Fruit fly (Drosophila melanogaster) whole organism, embryonic: ENCODE measurements around the gene Oatp33Eb.

ENCODE experiments used
- Atf-2 ChIP-seq: fragments of 200-800 bp; sonication (Bioruptor generic); optimal IDR thresholded peaks from 2 replicates; lab custom pipeline; 2016; ENCODE audit warnings: missing biosample characterization, missing genetic modification characterization
- CG10979 ChIP-seq: fragments of 200-800 bp; sonication (Bioruptor generic); optimal IDR thresholded peaks from 2 replicates; lab custom pipeline; 2018; ENCODE audit warnings: missing biosample characterization, mild to moderate bottlenecking, missing genetic modification characterization, moderate library complexity
- CG11696 ChIP-seq: fragments of 200-800 bp; sonication (Bioruptor generic); IDR thresholded peaks from 2 replicates; pipeline ENCODE4 v1.3.6; 2022; ENCODE audit warnings: missing biosample characterization, missing genetic modification characterization
- CG12769 ChIP-seq: fragments of 200-800 bp; sonication (Bioruptor generic); optimal IDR thresholded peaks from 2 replicates; lab custom pipeline; 2019; ENCODE audit warnings: missing biosample characterization, mild to moderate bottlenecking, missing genetic modification characterization, moderate library complexity
- CG13296 ChIP-seq: fragments of 200-800 bp; sonication (Bioruptor generic); optimal IDR thresholded peaks from 3 replicates; lab custom pipeline; 2018; ENCODE audit warnings: missing biosample characterization, mild to moderate bottlenecking, missing genetic modification characterization
- CG1832 ChIP-seq: fragments of 200-800 bp; sonication (Bioruptor generic); optimal IDR thresholded peaks from 2 replicates; lab custom pipeline; 2017; ENCODE audit warnings: missing biosample characterization, mild to moderate bottlenecking, missing genetic modification characterization, inconsistent platforms
- CG2116 ChIP-seq: fragments of 200-800 bp; sonication (Bioruptor generic); optimal IDR thresholded peaks from 3 replicates; lab custom pipeline; 2018; ENCODE audit warnings: missing biosample characterization, mild to moderate bottlenecking, missing genetic modification characterization
- CG30431 ChIP-seq: fragments of 200-800 bp; sonication (Bioruptor generic); optimal IDR thresholded peaks from 2 replicates; lab custom pipeline; 2017; ENCODE audit warnings: missing biosample characterization, missing genetic modification characterization
- CG31441 ChIP-seq: fragments of 200-800 bp; sonication (Bioruptor generic); IDR thresholded peaks from 2 replicates; pipeline ENCODE4 v1.3.6; 2022; ENCODE audit warnings: missing biosample characterization, missing genetic modification characterization
- CG3281 ChIP-seq: fragments of 200-800 bp; sonication (Bioruptor generic); optimal IDR thresholded peaks from 3 replicates; lab custom pipeline; 2017; ENCODE audit warnings: missing biosample characterization, mild to moderate bottlenecking, missing genetic modification characterization
- CG34224 ChIP-seq: fragments of 200-800 bp; sonication (Bioruptor generic); IDR thresholded peaks from 3 replicates; pipeline ENCODE4 v1.3.6; 2022; ENCODE audit warnings: missing biosample characterization, missing genetic modification characterization; ENCODE audit not compliant: partially characterized antibody
- CG34376 ChIP-seq: fragments of 200-800 bp; sonication (Bioruptor generic); optimal IDR thresholded peaks from 2 replicates; lab custom pipeline; 2018; ENCODE audit warnings: missing biosample characterization, mild to moderate bottlenecking, missing genetic modification characterization
- CG3726 ChIP-seq: fragments of 200-800 bp; sonication (Bioruptor generic); IDR thresholded peaks from 3 replicates; pipeline ENCODE4, ENCODE4 v1.3.6; 2022; ENCODE audit warnings: missing biosample characterization, missing genetic modification characterization
- CG3995 ChIP-seq: fragments of 200-800 bp; sonication (Bioruptor generic); optimal IDR thresholded peaks from 3 replicates; lab custom pipeline; 2016; ENCODE audit warnings: missing biosample characterization, missing genetic modification characterization
- CG4854 ChIP-seq: fragments of 200-800 bp; sonication (Bioruptor generic); optimal IDR thresholded peaks from 2 replicates; lab custom pipeline; 2016; ENCODE audit warnings: missing biosample characterization, missing genetic modification characterization, inconsistent platforms
- CG6689 ChIP-seq: fragments of 200-800 bp; sonication (Bioruptor generic); IDR thresholded peaks from 2 replicates; pipeline ENCODE4 v1.3.6; 2022; ENCODE audit warnings: missing biosample characterization, missing genetic modification characterization
- CG7987 ChIP-seq: fragments of 200-800 bp; sonication (Bioruptor generic); optimal IDR thresholded peaks from 2 replicates; lab custom pipeline; 2018; ENCODE audit warnings: missing biosample characterization, mild to moderate bottlenecking, missing genetic modification characterization, moderate library complexity
- CG8089 ChIP-seq: fragments of 200-800 bp; sonication (Bioruptor generic); optimal IDR thresholded peaks from 3 replicates; lab custom pipeline; 2016; ENCODE audit warnings: missing biosample characterization, missing genetic modification characterization
- CG8388 ChIP-seq: fragments of 200-800 bp; sonication (Bioruptor generic); optimal IDR thresholded peaks from 2 replicates; lab custom pipeline; 2019; ENCODE audit warnings: missing biosample characterization, mild to moderate bottlenecking, missing genetic modification characterization, moderate library complexity
- CG9609 ChIP-seq: fragments of 200-800 bp; sonication (Bioruptor generic); optimal IDR thresholded peaks from 3 replicates; lab custom pipeline; 2016; ENCODE audit warnings: missing biosample characterization, missing genetic modification characterization
- Dek ChIP-seq: fragments of 200-800 bp; sonication (Bioruptor generic); optimal IDR thresholded peaks from 3 replicates; lab custom pipeline; 2019; ENCODE audit warnings: missing biosample characterization, mild to moderate bottlenecking, missing genetic modification characterization, moderate library complexity
- ERR ChIP-seq: fragments of 200-800 bp; sonication (Bioruptor generic); optimal IDR thresholded peaks from 2 replicates; lab custom pipeline; 2016; ENCODE audit warnings: missing biosample characterization, missing genetic modification characterization
- Ets97D ChIP-seq: fragments of 200-800 bp; sonication (Bioruptor generic); optimal IDR thresholded peaks from 3 replicates; lab custom pipeline; 2016; ENCODE audit warnings: missing biosample characterization, missing genetic modification characterization
- Hr3 ChIP-seq: fragments of 200-800 bp; sonication (Bioruptor generic); optimal IDR thresholded peaks from 3 replicates; lab custom pipeline; 2016; ENCODE audit warnings: missing biosample characterization, missing genetic modification characterization
- NFAT ChIP-seq: fragments of 200-800 bp; sonication (Bioruptor generic); IDR thresholded peaks from 2 replicates; pipeline ENCODE4 v1.3.6; 2022; ENCODE audit warnings: missing biosample characterization, missing genetic modification characterization
- Neu2 ChIP-seq: fragments of 200-800 bp; sonication (Bioruptor generic); optimal IDR thresholded peaks from 3 replicates; lab custom pipeline; 2016; ENCODE audit warnings: missing biosample characterization, missing genetic modification characterization, borderline replicate concordance
- Nf-YB ChIP-seq: fragments of 200-800 bp; sonication (Bioruptor generic); optimal IDR thresholded peaks from 3 replicates; lab custom pipeline; 2019; ENCODE audit warnings: missing biosample characterization, mild to moderate bottlenecking, missing genetic modification characterization, moderate library complexity
- Opbp ChIP-seq: fragments of 200-800 bp; sonication (Bioruptor generic); IDR thresholded peaks from 3 replicates; pipeline ENCODE4 v1.3.6; 2022; ENCODE audit warnings: missing biosample characterization, missing genetic modification characterization; ENCODE audit not compliant: partially characterized antibody
- Ravus ChIP-seq: fragments of 200-800 bp; sonication (Bioruptor generic); IDR thresholded peaks from 2 replicates; pipeline ENCODE4 v1.3.6; 2022; ENCODE audit warnings: missing biosample characterization, missing genetic modification characterization
- Six4 ChIP-seq: fragments of 200-800 bp; sonication (Bioruptor generic); optimal IDR thresholded peaks from 2 replicates; lab custom pipeline; 2016; ENCODE audit warnings: missing biosample characterization, missing genetic modification characterization
- Sry-δ ChIP-seq: fragments of 200-800 bp; sonication (Bioruptor generic); optimal IDR thresholded peaks from 2 replicates; lab custom pipeline; 2016; ENCODE audit warnings: missing biosample characterization, missing genetic modification characterization
- Xbp1 ChIP-seq: fragments of 200-800 bp; sonication (Bioruptor generic); optimal IDR thresholded peaks from 3 replicates; lab custom pipeline; 2016; ENCODE audit warnings: missing biosample characterization, mild to moderate bottlenecking, missing genetic modification characterization
- bbx ChIP-seq: fragments of 200-800 bp; sonication (Bioruptor generic); IDR thresholded peaks from 2 replicates; pipeline ENCODE4 v1.3.6; 2022; ENCODE audit warnings: missing biosample characterization, missing genetic modification characterization; ENCODE audit not compliant: partially characterized antibody
- cas ChIP-seq: fragments of 200-800 bp; sonication (Bioruptor generic); IDR thresholded peaks from 2 replicates; pipeline ENCODE4 v1.3.6; 2022; ENCODE audit warnings: missing biosample characterization, missing genetic modification characterization
- cato ChIP-seq: fragments of 200-800 bp; sonication (Bioruptor generic); optimal IDR thresholded peaks from 2 replicates; lab custom pipeline; 2016; ENCODE audit warnings: missing biosample characterization, missing genetic modification characterization, borderline replicate concordance
- chn ChIP-seq: fragments of 200-800 bp; sonication (Bioruptor generic); optimal IDR thresholded peaks from 2 replicates; lab custom pipeline; 2016; ENCODE audit warnings: missing biosample characterization, missing genetic modification characterization
- dan ChIP-seq: fragments of 200-800 bp; sonication (Bioruptor generic); IDR thresholded peaks from 2 replicates; pipeline ENCODE4 v1.3.6; 2022; ENCODE audit warnings: missing biosample characterization, missing genetic modification characterization
- fd3F ChIP-seq: fragments of 200-800 bp; sonication (Bioruptor generic); optimal IDR thresholded peaks from 2 replicates; lab custom pipeline; 2018; ENCODE audit warnings: missing biosample characterization, mild to moderate bottlenecking, missing genetic modification characterization, moderate library complexity
- fd64A ChIP-seq: fragments of 200-800 bp; sonication (Bioruptor generic); optimal IDR thresholded peaks from 3 replicates; lab custom pipeline; 2018; ENCODE audit warnings: missing biosample characterization, mild to moderate bottlenecking, missing genetic modification characterization
- gcm2 ChIP-seq: fragments of 200-800 bp; sonication (Bioruptor generic); optimal IDR thresholded peaks from 2 replicates; lab custom pipeline; 2016; ENCODE audit warnings: missing biosample characterization, missing genetic modification characterization
- gsb-n ChIP-seq: fragments of 200-800 bp; sonication (Bioruptor generic); optimal IDR thresholded peaks from 3 replicates; lab custom pipeline; 2018; ENCODE audit warnings: missing biosample characterization, mild to moderate bottlenecking, missing genetic modification characterization
- hb ChIP-seq: fragments of 200-800 bp; sonication (Bioruptor generic); IDR thresholded peaks from 3 replicates; pipeline ENCODE4 v1.3.6; 2022; ENCODE audit warnings: missing biosample characterization, missing genetic modification characterization; ENCODE audit not compliant: partially characterized antibody
- hbn ChIP-seq: fragments of 200-800 bp; sonication (Bioruptor generic); IDR thresholded peaks from 2 replicates; pipeline ENCODE4 v1.3.6; 2022; ENCODE audit warnings: missing biosample characterization, missing genetic modification characterization; ENCODE audit not compliant: partially characterized antibody
- insv ChIP-seq, 2 experiments: fragments of 200-800 bp; sonication (Bioruptor generic); optimal IDR thresholded peaks; 3 replicates each; lab custom pipeline; 2016 to 2018; ENCODE audit warnings: missing biosample characterization in 2 of 2, missing genetic modification characterization in 2 of 2
- mam ChIP-seq: fragments of 200-800 bp; sonication (Bioruptor generic); optimal IDR thresholded peaks from 3 replicates; lab custom pipeline; 2016; ENCODE audit warnings: missing biosample characterization, missing genetic modification characterization
- pum ChIP-seq: fragments of 200-800 bp; sonication (Bioruptor generic); optimal IDR thresholded peaks from 2 replicates; lab custom pipeline; 2016; ENCODE audit warnings: missing biosample characterization, missing genetic modification characterization
- sd ChIP-seq: fragments of 200-800 bp; sonication (Bioruptor generic); optimal IDR thresholded peaks from 3 replicates; lab custom pipeline; 2018; ENCODE audit warnings: missing biosample characterization, mild to moderate bottlenecking, missing genetic modification characterization, moderate library complexity
- slp2 ChIP-seq: fragments of 200-800 bp; sonication (Bioruptor generic); optimal IDR thresholded peaks from 2 replicates; lab custom pipeline; 2016; ENCODE audit warnings: missing biosample characterization, missing genetic modification characterization
- tio ChIP-seq: fragments of 200-800 bp; sonication (Bioruptor generic); optimal IDR thresholded peaks from 2 replicates; lab custom pipeline; 2017; ENCODE audit warnings: missing biosample characterization, missing genetic modification characterization, inconsistent platforms
- trh ChIP-seq: fragments of 200-800 bp; sonication (Bioruptor generic); optimal IDR thresholded peaks from 2 replicates; lab custom pipeline; 2016; ENCODE audit warnings: missing biosample characterization, missing genetic modification characterization
- zen ChIP-seq: fragments of 200-800 bp; sonication (Bioruptor generic); optimal IDR thresholded peaks from 3 replicates; lab custom pipeline; 2018; ENCODE audit warnings: missing biosample characterization, mild to moderate bottlenecking, missing genetic modification characterization, moderate library complexity

Oatp33Eb gene

dm6 chr2L:12424555-12424954 lies 23.7 kb upstream of the Oatp33Eb start, which contains the start of gene Fam92 (continued):
- no peak for TF ChIP-seq Nf-YB (GFP tag; lab: Kevin White, UChicago)
- TF ChIP-seq sd = peak; percentile 27
- TF ChIP-seq gsb-n = peak; percentile 48
- TF ChIP-seq CG9609 (GFP tag; lab: Kevin White, UChicago) = peak; percentile 31
- peak; percentile 7 for TF ChIP-seq chn (GFP tag; lab: Kevin White, UChicago)
- TF ChIP-seq CG3995 (GFP tag; lab: Kevin White, UChicago) = peak; percentile 26
- no peak for TF ChIP-seq gcm2 (GFP tag; lab: Kevin White, UChicago)
- no peak for TF ChIP-seq CG30431 (GFP tag; lab: Kevin White, UChicago)
- peak in 1 of 2 experiments; percentile 58 for TF ChIP-seq insv (GFP tag; optimal IDR thresholded peaks at IDR 0.05; lab: Kevin White, UChicago)
- no peak for TF ChIP-seq CG1832 (GFP tag; lab: Kevin White, UChicago)
- TF ChIP-seq Opbp (GFP tag; lab: Robert Waterston, UW) = peak; percentile 62; the same call in 2 of the 3 replicates
- TF ChIP-seq CG13296 (GFP tag; lab: Kevin White, UChicago) = peak; percentile 21
- TF ChIP-seq cato = no peak
- peak; percentile 46 for TF ChIP-seq mam (GFP tag; lab: Kevin White, UChicago)
- no peak for TF ChIP-seq hb (GFP tag; lab: Robert Waterston, UW)
- TF ChIP-seq Neu2 (GFP tag; lab: Kevin White, UChicago) = no peak
- TF ChIP-seq trh (GFP tag; lab: Kevin White, UChicago) = no peak
- peak; percentile 30; the same call in 1 of the 2 replicates for TF ChIP-seq CG31441
- TF ChIP-seq Dek = peak; percentile 38
- TF ChIP-seq CG3281 (GFP tag; lab: Kevin White, UChicago) = peak; percentile 12
- peak; percentile 30 for TF ChIP-seq CG2116 (GFP tag; lab: Kevin White, UChicago)
- peak; percentile 24 for TF ChIP-seq zen
- TF ChIP-seq CG4854 (GFP tag; lab: Kevin White, UChicago) = peak; percentile 31
- peak; percentile 39 for TF ChIP-seq Six4
- TF ChIP-seq CG34224 (GFP tag; lab: Robert Waterston, UW) = no peak
- no peak for TF ChIP-seq ERR (GFP tag; lab: Kevin White, UChicago)
- no peak for TF ChIP-seq Ravus (GFP tag; lab: Robert Waterston, UW)
- TF ChIP-seq pum (GFP tag; lab: Kevin White, UChicago) = peak; percentile 43
- TF ChIP-seq CG10979 (tag; lab: Kevin White, UChicago) = peak; percentile 56
- TF ChIP-seq CG6689 (GFP tag; lab: Robert Waterston, UW) = no peak
- TF ChIP-seq Atf-2 (GFP tag; lab: Kevin White, UChicago) = peak; percentile 24
- no peak for TF ChIP-seq cas
- no peak for TF ChIP-seq hbn (GFP tag; lab: Robert Waterston, UW)
- TF ChIP-seq Hr3 (GFP tag; lab: Kevin White, UChicago) = peak; percentile 46
- TF ChIP-seq CG7987 = peak; percentile 70
- peak; percentile 14; the same call in 1 of the 2 replicates for TF ChIP-seq bbx
- peak; percentile 82 for TF ChIP-seq NFAT
- no peak for TF ChIP-seq CG3726
- peak; percentile 68 for TF ChIP-seq Ets97D (GFP tag; lab: Kevin White, UChicago)
- peak; percentile 73 for TF ChIP-seq Xbp1 (GFP tag; lab: Kevin White, UChicago)
- TF ChIP-seq CG8089 (GFP tag; lab: Kevin White, UChicago) = no peak
- no peak for TF ChIP-seq CG11696 (GFP tag; lab: Robert Waterston, UW)
- TF ChIP-seq CG34376 (GFP tag; lab: Kevin White, UChicago) = peak; percentile 43
- no peak for TF ChIP-seq CG8388 (GFP tag; lab: Kevin White, UChicago)
- peak; percentile 49 for TF ChIP-seq CG12769 (tag; lab: Kevin White, UChicago)
- peak; percentile 27 for TF ChIP-seq fd3F (GFP tag; lab: Kevin White, UChicago)
- TF ChIP-seq slp2 (GFP tag; lab: Kevin White, UChicago) = peak; percentile 32
- no peak for TF ChIP-seq dan (GFP tag; lab: Robert Waterston, UW)
- no peak for TF ChIP-seq tio
- peak; percentile 9 for TF ChIP-seq Sry-δ
- TF ChIP-seq fd64A (GFP tag; lab: Kevin White, UChicago) = no peak
